Fruit fly (Drosophila melanogaster) whole organism, embryonic: ENCODE results near the gene dlt.

Experiments used
- Bdp1 ChIP-seq: fragments of 200-800 bp; sonication (Bioruptor generic); optimal IDR thresholded peaks from 3 replicates; lab custom pipeline; 2016; ENCODE audit warnings: missing biosample characterization, missing genetic modification characterization
- BtbVII ChIP-seq: fragments of 200-800 bp; sonication (Bioruptor generic); optimal IDR thresholded peaks from 3 replicates; lab custom pipeline; 2017; ENCODE audit warnings: missing biosample characterization, mild to moderate bottlenecking, missing genetic modification characterization
- CG12155 ChIP-seq: fragments of 200-800 bp; sonication (Bioruptor generic); optimal IDR thresholded peaks from 3 replicates; lab custom pipeline; 2016; ENCODE audit warnings: missing biosample characterization, missing genetic modification characterization
- CG12236 ChIP-seq: fragments of 200-800 bp; sonication (Bioruptor generic); optimal IDR thresholded peaks from 2 replicates; lab custom pipeline; 2016; ENCODE audit warnings: missing biosample characterization, missing genetic modification characterization
- CG12391 ChIP-seq: fragments of 200-800 bp; sonication (Bioruptor generic); optimal IDR thresholded peaks from 3 replicates; lab custom pipeline; 2018; ENCODE audit warnings: missing biosample characterization, mild to moderate bottlenecking, missing genetic modification characterization, moderate library complexity
- CG13894 ChIP-seq: fragments of 200-800 bp; sonication (Bioruptor generic); optimal IDR thresholded peaks from 3 replicates; lab custom pipeline; 2018; ENCODE audit warnings: missing biosample characterization, mild to moderate bottlenecking, missing genetic modification characterization, moderate library complexity
- CG15514 ChIP-seq: fragments of 200-800 bp; sonication (Bioruptor generic); optimal IDR thresholded peaks from 3 replicates; lab custom pipeline; 2017; ENCODE audit warnings: missing biosample characterization, missing genetic modification characterization, mild to moderate bottlenecking, moderate library complexity, missing genetic modification reagents
- CG2202 ChIP-seq: fragments of 200-800 bp; sonication (Bioruptor generic); optimal IDR thresholded peaks from 2 replicates; lab custom pipeline; 2018; ENCODE audit warnings: missing biosample characterization, mild to moderate bottlenecking, missing genetic modification characterization
- CG2678 ChIP-seq: fragments of 200-800 bp; sonication (Bioruptor generic); optimal IDR thresholded peaks from 3 replicates; lab custom pipeline; 2019; ENCODE audit warnings: missing biosample characterization, mild to moderate bottlenecking, missing genetic modification characterization, moderate library complexity
- CG30020 ChIP-seq: fragments of 200-800 bp; optimal IDR thresholded peaks from 2 replicates; lab custom pipeline; 2019; ENCODE audit warnings: missing biosample characterization, mild to moderate bottlenecking, missing genetic modification characterization, moderate library complexity
- CG33557 ChIP-seq: fragments of 200-800 bp; sonication (Bioruptor generic); optimal IDR thresholded peaks from 2 replicates; lab custom pipeline; 2019; ENCODE audit warnings: missing biosample characterization, mild to moderate bottlenecking, missing genetic modification characterization, moderate library complexity
- CG4282 ChIP-seq: fragments of 200-800 bp; sonication (Bioruptor generic); optimal IDR thresholded peaks from 2 replicates; lab custom pipeline; 2016; ENCODE audit warnings: missing biosample characterization, missing genetic modification characterization
- CG6175 ChIP-seq: fragments of 200-800 bp; sonication (Bioruptor generic); IDR thresholded peaks from 3 replicates; pipeline ENCODE4 v1.3.6; 2022; ENCODE audit warnings: missing biosample characterization, missing genetic modification characterization
- CG7372 ChIP-seq: fragments of 200-800 bp; sonication (Bioruptor generic); IDR thresholded peaks from 2 replicates; pipeline ENCODE4 v1.3.6; 2022; ENCODE audit warnings: missing biosample characterization, missing genetic modification characterization
- CG7987 ChIP-seq: fragments of 200-800 bp; sonication (Bioruptor generic); optimal IDR thresholded peaks from 2 replicates; lab custom pipeline; 2018; ENCODE audit warnings: missing biosample characterization, mild to moderate bottlenecking, missing genetic modification characterization, moderate library complexity
- CG9215 ChIP-seq: fragments of 200-800 bp; sonication (Bioruptor generic); IDR thresholded peaks from 2 replicates; pipeline ENCODE4 v1.3.6; 2022; ENCODE audit warnings: missing biosample characterization, missing genetic modification characterization
- CG9609 ChIP-seq: fragments of 200-800 bp; sonication (Bioruptor generic); optimal IDR thresholded peaks from 3 replicates; lab custom pipeline; 2016; ENCODE audit warnings: missing biosample characterization, missing genetic modification characterization
- D19B ChIP-seq: fragments of 200-800 bp; sonication (Bioruptor generic); optimal IDR thresholded peaks from 2 replicates; lab custom pipeline; 2017; ENCODE audit warnings: missing biosample characterization, mild to moderate bottlenecking, missing genetic modification characterization
- Doc3 ChIP-seq: fragments of 200-800 bp; sonication (Bioruptor generic); IDR thresholded peaks from 3 replicates; pipeline ENCODE4 v1.3.6; 2022; ENCODE audit warnings: missing biosample characterization, missing genetic modification characterization; ENCODE audit not compliant: partially characterized antibody
- E2f1 ChIP-seq: fragments of 200-800 bp; sonication (Bioruptor generic); IDR thresholded peaks from 2 replicates; pipeline ENCODE4 v1.3.6; 2022; ENCODE audit warnings: missing biosample characterization, missing genetic modification characterization
- Eip74EF ChIP-seq, 2 experiments: fragments of 200-800 bp in 1 of 2; fragments of >200 bp in 1 of 2; sonication (Bioruptor generic) in 1 of 2; optimal IDR thresholded peaks; 2 replicates each; lab custom pipeline; 2017 to 2019; ENCODE audit warnings: missing biosample characterization in 2 of 2, missing genetic modification characterization in 2 of 2, mild to moderate bottlenecking in 1 of 2, moderate library complexity in 1 of 2
- Ets65A ChIP-seq: fragments of 200-800 bp; sonication (Bioruptor generic); peaks from one replicate; lab custom pipeline; 2016; ENCODE audit warnings: missing biosample characterization, missing genetic modification characterization
- Hand ChIP-seq: fragments of 200-800 bp; sonication (Bioruptor generic); optimal IDR thresholded peaks from 2 replicates; lab custom pipeline; 2017; ENCODE audit warnings: mild to moderate bottlenecking, missing biosample characterization, missing genetic modification reagents, missing genetic modification characterization
- Hr51 ChIP-seq, 2 experiments: fragments of 200-800 bp; sonication (Bioruptor generic); optimal IDR thresholded peaks; 2 replicates in 1 of 2; 3 replicates in 1 of 2; lab custom pipeline; 2016 to 2018; ENCODE audit warnings: missing biosample characterization in 2 of 2, missing genetic modification characterization in 2 of 2, mild to moderate bottlenecking in 1 of 2, moderate library complexity in 1 of 2
- Oli ChIP-seq: fragments of 200-800 bp; sonication (Bioruptor generic); optimal IDR thresholded peaks from 2 replicates; lab custom pipeline; 2018; ENCODE audit warnings: missing biosample characterization, mild to moderate bottlenecking, missing genetic modification characterization, moderate library complexity
- Opbp ChIP-seq: fragments of 200-800 bp; sonication (Bioruptor generic); IDR thresholded peaks from 3 replicates; pipeline ENCODE4 v1.3.6; 2022; ENCODE audit warnings: missing biosample characterization, missing genetic modification characterization; ENCODE audit not compliant: partially characterized antibody
- Six4 ChIP-seq: fragments of 200-800 bp; sonication (Bioruptor generic); optimal IDR thresholded peaks from 2 replicates; lab custom pipeline; 2016; ENCODE audit warnings: missing biosample characterization, missing genetic modification characterization
- Trl ChIP-seq, 3 experiments: fragments of >200 bp in 2 of 3; fragments of 200-800 bp in 1 of 3; sonication (Bioruptor generic) in 1 of 3; optimal IDR thresholded peaks; 2 replicates in 1 of 3; 3 replicates in 2 of 3; lab custom pipeline; 2016 to 2017; ENCODE audit warnings: missing biosample characterization in 1 of 3, missing genetic modification characterization in 1 of 3
- Xbp1 ChIP-seq: fragments of 200-800 bp; sonication (Bioruptor generic); optimal IDR thresholded peaks from 3 replicates; lab custom pipeline; 2016; ENCODE audit warnings: missing biosample characterization, mild to moderate bottlenecking, missing genetic modification characterization
- ato ChIP-seq: fragments of 200-800 bp; sonication (Bioruptor generic); IDR thresholded peaks from 2 replicates; pipeline ENCODE4 v1.3.6; 2022; ENCODE audit warnings: missing biosample characterization, missing genetic modification characterization; ENCODE audit not compliant: partially characterized antibody
- bab2 ChIP-seq: fragments of 200-800 bp; sonication (Bioruptor generic); optimal IDR thresholded peaks from 2 replicates; lab custom pipeline; 2016; ENCODE audit warnings: missing biosample characterization, missing genetic modification characterization
- crp ChIP-seq, 2 experiments: fragments of 200-800 bp; sonication (Bioruptor generic); optimal IDR thresholded peaks; 2 replicates in 1 of 2; 3 replicates in 1 of 2; lab custom pipeline; 2017; ENCODE audit warnings: missing biosample characterization in 2 of 2, missing genetic modification characterization in 2 of 2, mild to moderate bottlenecking in 1 of 2, moderate library complexity in 1 of 2
- dati ChIP-seq: fragments of 200-800 bp; sonication (Bioruptor generic); IDR thresholded peaks from 2 replicates; pipeline ENCODE4 v1.3.6; 2022; ENCODE audit warnings: missing biosample characterization, missing genetic modification characterization
- fd64A ChIP-seq: fragments of 200-800 bp; sonication (Bioruptor generic); optimal IDR thresholded peaks from 3 replicates; lab custom pipeline; 2018; ENCODE audit warnings: missing biosample characterization, mild to moderate bottlenecking, missing genetic modification characterization
- gem ChIP-seq: fragments of 200-800 bp; sonication (Bioruptor generic); optimal IDR thresholded peaks from 2 replicates; lab custom pipeline; 2019; ENCODE audit warnings: missing biosample characterization, mild to moderate bottlenecking, missing genetic modification characterization, moderate library complexity
- knrl ChIP-seq: fragments of 200-800 bp; sonication (Bioruptor generic); IDR thresholded peaks from 3 replicates; pipeline ENCODE4 v1.3.6; 2022; ENCODE audit warnings: missing biosample characterization, missing genetic modification characterization; ENCODE audit not compliant: partially characterized antibody
- lola ChIP-seq, 3 experiments: fragments of >200 bp in 2 of 3; fragments of 200-800 bp in 1 of 3; sonication (Bioruptor generic) in 1 of 3; optimal IDR thresholded peaks; 2 replicates each; lab custom pipeline; 2017 to 2019; ENCODE audit warnings: missing biosample characterization in 3 of 3, missing genetic modification characterization in 3 of 3, mild to moderate bottlenecking in 1 of 3, moderate library complexity in 1 of 3
- mld ChIP-seq: fragments of 200-800 bp; sonication (Bioruptor generic); IDR thresholded peaks from 3 replicates; pipeline ENCODE4 v1.3.6; 2022; ENCODE audit warnings: missing biosample characterization, missing genetic modification characterization; ENCODE audit not compliant: partially characterized antibody
- nmo ChIP-seq: fragments of 200-800 bp; sonication (Bioruptor generic); optimal IDR thresholded peaks from 2 replicates; lab custom pipeline; 2018; ENCODE audit warnings: missing biosample characterization, mild to moderate bottlenecking, missing genetic modification characterization, moderate library complexity
- pho ChIP-seq: fragments of 200-800 bp; sonication (Bioruptor generic); optimal IDR thresholded peaks from 2 replicates; lab custom pipeline; 2016; ENCODE audit warnings: missing biosample characterization, missing genetic modification characterization
- pros ChIP-seq: fragments of 200-800 bp; sonication (Bioruptor generic); optimal IDR thresholded peaks from 3 replicates; lab custom pipeline; 2019; ENCODE audit warnings: missing biosample characterization, mild to moderate bottlenecking, missing genetic modification characterization, moderate library complexity
- scrt ChIP-seq: fragments of 200-800 bp; sonication (Bioruptor generic); optimal IDR thresholded peaks from 2 replicates; lab custom pipeline; 2018; ENCODE audit warnings: missing biosample characterization, mild to moderate bottlenecking, missing genetic modification characterization, moderate library complexity
- sima ChIP-seq: fragments of 200-800 bp; sonication (Bioruptor generic); optimal IDR thresholded peaks from 2 replicates; lab custom pipeline; 2016; ENCODE audit warnings: missing biosample characterization, missing genetic modification characterization
- sob ChIP-seq: fragments of 200-800 bp; sonication (Bioruptor generic); IDR thresholded peaks from 2 replicates; pipeline ENCODE4 v1.3.6; 2022; ENCODE audit warnings: missing biosample characterization, missing genetic modification characterization
- stc ChIP-seq: fragments of 200-800 bp; sonication (Bioruptor generic); IDR thresholded peaks from 2 replicates; pipeline ENCODE4 v1.3.6; 2022; ENCODE audit warnings: missing biosample characterization, missing genetic modification characterization
- tin ChIP-seq: fragments of 200-800 bp; sonication (Bioruptor generic); optimal IDR thresholded peaks from 3 replicates; lab custom pipeline; 2016; ENCODE audit warnings: missing biosample characterization, missing genetic modification characterization
- tna ChIP-seq: fragments of 200-800 bp; sonication (Bioruptor generic); IDR thresholded peaks from 2 replicates; pipeline ENCODE4 v1.3.6; 2022; ENCODE audit warnings: missing biosample characterization, missing genetic modification characterization; ENCODE audit not compliant: partially characterized antibody

dlt gene

DNA sequence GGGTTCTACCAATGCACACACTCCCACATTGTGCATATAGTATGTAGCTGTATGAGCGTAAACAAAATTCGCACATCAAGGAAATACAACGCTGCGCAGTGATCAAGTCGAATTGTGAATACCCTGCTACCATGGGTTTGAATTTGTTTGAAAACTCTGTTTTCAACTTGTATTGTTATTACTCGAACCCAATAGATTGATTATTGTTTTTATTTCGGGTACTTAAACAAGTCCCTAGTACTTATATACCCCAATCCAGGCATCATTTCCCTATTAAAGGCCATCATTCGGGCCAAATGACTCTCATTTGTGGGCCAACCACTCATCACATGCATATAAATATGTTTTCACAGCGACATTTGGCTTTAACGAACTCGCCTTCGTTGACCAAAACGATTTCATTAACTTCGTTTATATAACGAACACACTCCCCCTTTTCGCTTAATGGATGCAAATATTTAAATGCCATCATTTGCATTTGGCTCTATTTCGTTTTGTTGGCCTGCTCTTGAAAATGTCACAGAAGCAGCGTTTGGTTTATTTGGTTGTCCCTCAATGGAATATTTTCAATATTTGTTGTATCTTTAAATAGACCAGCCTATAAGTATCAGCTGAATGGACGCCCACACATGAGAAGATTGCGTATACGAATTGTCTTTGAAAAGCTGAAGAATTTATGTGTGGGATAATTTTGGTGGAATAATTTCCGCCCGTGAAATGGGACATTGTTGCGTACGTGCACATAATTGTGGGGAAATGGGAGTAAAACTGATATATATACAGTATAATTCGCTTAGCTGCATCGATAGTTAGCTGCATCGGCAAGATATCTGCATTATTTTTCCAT is 54.8 kb downstream of the dlt start (continued):
- no peak for TF ChIP-seq scrt (GFP tag; lab: Kevin White, UChicago)
- no peak for TF ChIP-seq CG6175 (GFP tag; lab: Robert Waterston, UW)
- peak; percentile 56 for TF ChIP-seq CG12155 (GFP tag; lab: Kevin White, UChicago)
- no peak for TF ChIP-seq CG2202 (tag; lab: Kevin White, UChicago)
- TF ChIP-seq ato: no peak
- no peak for TF ChIP-seq CG30020 (tag; lab: Kevin White, UChicago)
- peak; percentile 40 for TF ChIP-seq pho (GFP tag; lab: Kevin White, UChicago)
- no peak for TF ChIP-seq CG12236 (GFP tag; lab: Kevin White, UChicago)
- TF ChIP-seq CG9215 (GFP tag; lab: Robert Waterston, UW): peak; percentile 52; the same call in 1 of the 2 replicates
- TF ChIP-seq dati (GFP tag; lab: Robert Waterston, UW): no peak
- no peak for TF ChIP-seq fd64A (GFP tag; lab: Kevin White, UChicago)
- TF ChIP-seq CG12391: peak; percentile 51
- no peak for TF ChIP-seq CG33557
- no peak for TF ChIP-seq Trl (optimal IDR thresholded peaks at IDR 0.05; lab: Kevin White, UChicago)
- peak; percentile 33 for TF ChIP-seq Trl (GFP tag; optimal IDR thresholded peaks at IDR 0.05; lab: Kevin White, UChicago)
- TF ChIP-seq CG7987 (GFP tag; lab: Kevin White, UChicago): no peak
- TF ChIP-seq CG15514 (GFP tag; lab: Kevin White, UChicago): no peak
- peak; percentile 77 for TF ChIP-seq sob (GFP tag; lab: Robert Waterston, UW)
- TF ChIP-seq tin: no peak
- TF ChIP-seq Ets65A (GFP tag; lab: Kevin White, UChicago): peak; percentile 94
- TF ChIP-seq Bdp1: no peak
- TF ChIP-seq Eip74EF (GFP tag; optimal IDR thresholded peaks at IDR 0.05; lab: Kevin White, UChicago): peak in 1 of 2 experiments; percentile 70
- no peak for TF ChIP-seq knrl (GFP tag; lab: Robert Waterston, UW)
- TF ChIP-seq stc (GFP tag; lab: Robert Waterston, UW): peak; percentile 70
- TF ChIP-seq CG13894 (tag; lab: Kevin White, UChicago): no peak
- no peak for TF ChIP-seq Doc3 (GFP tag; lab: Robert Waterston, UW)
- TF ChIP-seq Xbp1 (GFP tag; lab: Kevin White, UChicago): peak; percentile 81
- peak; percentile 60 for TF ChIP-seq bab2 (GFP tag; lab: Kevin White, UChicago)
- TF ChIP-seq pros (GFP tag; lab: Kevin White, UChicago): no peak
- TF ChIP-seq BtbVII: no peak
- peak; percentile 66 for TF ChIP-seq nmo
- TF ChIP-seq lola (GFP tag; optimal IDR thresholded peaks at IDR 0.05; lab: Kevin White, UChicago): no peak
- TF ChIP-seq CG2678 (tag; lab: Kevin White, UChicago): peak; percentile 66
- peak; percentile 17 for TF ChIP-seq D19B (GFP tag; lab: Kevin White, UChicago)
- no peak for TF ChIP-seq Opbp (GFP tag; lab: Robert Waterston, UW)
- no peak for TF ChIP-seq Hand (GFP tag; lab: Kevin White, UChicago)
- TF ChIP-seq Hr51 (GFP tag; optimal IDR thresholded peaks at IDR 0.05; lab: Kevin White, UChicago): peak; percentile 34 to 83
- TF ChIP-seq CG7372: peak; percentile 58
- peak; percentile 76 for TF ChIP-seq gem (tag; lab: Kevin White, UChicago)
- no peak for TF ChIP-seq sima (GFP tag; lab: Kevin White, UChicago)
- TF ChIP-seq E2f1 (GFP tag; lab: Robert Waterston, UW): peak; percentile 72
- no peak for TF ChIP-seq Six4
- no peak for TF ChIP-seq CG4282 (GFP tag; lab: Kevin White, UChicago)
- TF ChIP-seq mld: no peak
- TF ChIP-seq CG9609 (GFP tag; lab: Kevin White, UChicago): peak; percentile 66
- peak; percentile 83 for TF ChIP-seq Oli (tag; lab: Kevin White, UChicago)
- peak in 1 of 2 experiments; percentile 15 for TF ChIP-seq crp (GFP tag; optimal IDR thresholded peaks at IDR 0.05; lab: Kevin White, UChicago)
- no peak for TF ChIP-seq tna (GFP tag; lab: Robert Waterston, UW)
